Fruit fly (Drosophila melanogaster): ENCODE measurements around the gene CG13693.

CG13693 gene

DNA sequence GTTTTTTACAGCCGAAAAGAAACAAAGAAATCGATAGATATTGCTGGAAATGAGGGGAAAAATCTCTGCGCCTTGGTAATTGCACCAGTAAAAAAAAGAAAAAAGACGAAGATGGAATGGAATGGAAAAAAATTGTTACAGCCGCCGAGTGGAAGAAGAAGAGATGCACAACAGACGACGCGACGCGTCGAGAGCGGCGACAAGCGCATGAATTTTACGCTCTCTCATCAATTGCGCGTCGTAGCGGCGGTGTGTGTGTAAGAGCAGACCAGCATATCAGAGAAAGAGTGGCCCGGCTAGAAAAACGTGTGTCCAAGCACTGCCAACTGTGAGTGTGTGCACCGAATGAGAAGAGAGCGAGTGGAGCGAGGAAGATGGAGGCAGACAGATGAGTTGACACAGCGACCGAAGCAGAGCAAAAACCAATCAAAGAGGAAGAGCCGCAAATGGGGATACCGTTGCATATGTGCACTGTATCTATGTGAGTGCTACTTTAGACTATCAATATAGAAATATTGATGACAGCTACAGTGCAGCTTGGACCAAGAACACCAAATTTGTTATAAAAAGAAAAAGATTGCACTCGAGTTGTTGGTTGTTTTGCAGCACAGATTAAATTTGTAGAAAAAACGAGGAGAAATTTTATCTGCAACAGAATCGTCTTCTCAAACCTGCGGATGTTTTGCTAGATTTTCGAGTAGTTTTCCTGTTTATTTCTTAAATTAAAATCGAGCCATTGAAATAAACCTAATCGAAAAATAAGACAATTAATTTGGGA lies 16.9 kb downstream of the CG13693 start (continued):
- TF ChIP-seq prd (optimal IDR thresholded peaks at IDR 0.05): no peak
- no peak for TF ChIP-seq prd (GFP tag; IDR thresholded peaks at IDR 0.05)
- TF ChIP-seq danr (GFP tag; IDR thresholded peaks at IDR 0.05): no peak
- TF ChIP-seq rib (GFP tag; IDR thresholded peaks at IDR 0.05): no peak
- no peak for TF ChIP-seq sisA (GFP tag; IDR thresholded peaks at IDR 0.05)
- TF ChIP-seq Bgb (GFP tag; IDR thresholded peaks at IDR 0.05; ENCODE audit: partially characterized antibody): peak; percentile 12; the same call in 1 of the 2 replicates
- peak; percentile 25 for TF ChIP-seq Nf-YC (tag; optimal IDR thresholded peaks at IDR 0.05)
- no peak for TF ChIP-seq TFAM (GFP tag; optimal IDR thresholded peaks at IDR 0.05)
- no peak for TF ChIP-seq CG9727 (GFP tag; optimal IDR thresholded peaks at IDR 0.05)
- peak; percentile 22 for TF ChIP-seq CG11504 (tag; optimal IDR thresholded peaks at IDR 0.05)
- no peak for TF ChIP-seq zfh2 (GFP tag; optimal IDR thresholded peaks at IDR 0.05)
- TF ChIP-seq fd96Cb (tag; optimal IDR thresholded peaks at IDR 0.05): no peak
- no peak for TF ChIP-seq hth (optimal IDR thresholded peaks at IDR 0.05)
- TF ChIP-seq CG9797 (GFP tag; optimal IDR thresholded peaks at IDR 0.05): no peak
- TF ChIP-seq sna (GFP tag; IDR thresholded peaks at IDR 0.05; ENCODE audit: partially characterized antibody): peak; percentile 60; the same call in 1 of the 2 replicates
- no peak for TF ChIP-seq CG7928 (GFP tag; optimal IDR thresholded peaks at IDR 0.05)
- TF ChIP-seq YL-1 (GFP tag; optimal IDR thresholded peaks at IDR 0.05): peak; percentile 13
- no peak for TF ChIP-seq ind (GFP tag; optimal IDR thresholded peaks at IDR 0.05)
- TF ChIP-seq slou (GFP tag; optimal IDR thresholded peaks at IDR 0.05): no peak
- no peak for TF ChIP-seq usp (GFP tag; optimal IDR thresholded peaks at IDR 0.05)
- TF ChIP-seq Dip2 (GFP tag; IDR thresholded peaks at IDR 0.05): no peak
- TF ChIP-seq zen2 (GFP tag; IDR thresholded peaks at IDR 0.05; ENCODE audit: partially characterized antibody): peak; percentile 82
- TF ChIP-seq ara (GFP tag; IDR thresholded peaks at IDR 0.05): no peak
- TF ChIP-seq Myb (GFP tag; optimal IDR thresholded peaks at IDR 0.05): no peak
- no peak for TF ChIP-seq ham (GFP tag; IDR thresholded peaks at IDR 0.05)
- TF ChIP-seq sima (GFP tag; optimal IDR thresholded peaks at IDR 0.05): no peak
- no peak for TF ChIP-seq D19A (tag; optimal IDR thresholded peaks at IDR 0.05)
- no peak for TF ChIP-seq pzg (GFP tag; optimal IDR thresholded peaks at IDR 0.05)
- peak; percentile 11 for TF ChIP-seq zf30C (GFP tag; optimal IDR thresholded peaks at IDR 0.05)
- TF ChIP-seq CG7372 (GFP tag; IDR thresholded peaks at IDR 0.05): no peak
- TF ChIP-seq jing (GFP tag; optimal IDR thresholded peaks at IDR 0.05): no peak
- no peak for TF ChIP-seq H2.0 (GFP tag; IDR thresholded peaks at IDR 0.05)
- no peak for TF ChIP-seq CG1647 (GFP tag; optimal IDR thresholded peaks at IDR 0.05)
- TF ChIP-seq klu (GFP tag; IDR thresholded peaks at IDR 0.05): no peak
- no peak for TF ChIP-seq her (GFP tag; optimal IDR thresholded peaks at IDR 0.05)
- peak; percentile 65 for TF ChIP-seq vvl (GFP tag; IDR thresholded peaks at IDR 0.05)
- TF ChIP-seq E2f2 (GFP tag; IDR thresholded peaks at IDR 0.05): no peak
- no peak for TF ChIP-seq CG31224 (GFP tag; IDR thresholded peaks at IDR 0.05)
- TF ChIP-seq wek (GFP tag; optimal IDR thresholded peaks at IDR 0.05): no peak
- no peak for TF ChIP-seq Antp (GFP tag; optimal IDR thresholded peaks at IDR 0.05)
- 0 out of 2 replicates have a peak, but pooled peaks have one; percentile 38 for TF ChIP-seq CG6689 (GFP tag; IDR thresholded peaks at IDR 0.05)
- no peak for TF ChIP-seq CG9437 (GFP tag; optimal IDR thresholded peaks at IDR 0.05)
- TF ChIP-seq CG30431 (GFP tag; optimal IDR thresholded peaks at IDR 0.05): no peak
- no peak for TF ChIP-seq CG11695 (GFP tag; IDR thresholded peaks at IDR 0.05)
- no peak for TF ChIP-seq Meics (GFP tag; optimal IDR thresholded peaks at IDR 0.05)
- no peak for TF ChIP-seq Atf-2 (GFP tag; optimal IDR thresholded peaks at IDR 0.05)
- TF ChIP-seq Vsx1 (GFP tag; optimal IDR thresholded peaks at IDR 0.05): peak; percentile 9
- TF ChIP-seq Doc3 (GFP tag; IDR thresholded peaks at IDR 0.05; ENCODE audit: partially characterized antibody): no peak
- no peak for TF ChIP-seq Atf3 (GFP tag; optimal IDR thresholded peaks at IDR 0.05)
- no peak for TF ChIP-seq GATAe (GFP tag; conservative IDR thresholded peaks at IDR 0.05)
- TF ChIP-seq Lhr (GFP tag; optimal IDR thresholded peaks at IDR 0.05): no peak

All from whole organism, embryonic.